Fruit fly (Drosophila melanogaster): ENCODE measurements around the gene CG6321.

dm6 chr3L:11049414-11049813 lies 11.6 kb downstream of the CG6321 start:
- peak; percentile 35 for TF ChIP-seq Mnt (GFP tag; optimal IDR thresholded peaks at IDR 0.05)
- TF ChIP-seq cnc (optimal IDR thresholded peaks at IDR 0.05), result no peak
- peak; percentile 41 for TF ChIP-seq ovo (GFP tag; optimal IDR thresholded peaks at IDR 0.05)
- TF ChIP-seq kay (GFP tag; ENCODE audit: borderline replicate concordance), result no peak
- TF ChIP-seq CG11617 (GFP tag; optimal IDR thresholded peaks at IDR 0.05), result peak; percentile 25
- peak; percentile 65 for TF ChIP-seq Crg-1 (GFP tag; optimal IDR thresholded peaks at IDR 0.05)
- TF ChIP-seq CG14711 (tag; optimal IDR thresholded peaks at IDR 0.05), result peak; percentile 13

Data from whole organism, adult.